Fruit fly (Drosophila melanogaster): ENCODE results near the gene tgo.

tgo gene

DNA sequence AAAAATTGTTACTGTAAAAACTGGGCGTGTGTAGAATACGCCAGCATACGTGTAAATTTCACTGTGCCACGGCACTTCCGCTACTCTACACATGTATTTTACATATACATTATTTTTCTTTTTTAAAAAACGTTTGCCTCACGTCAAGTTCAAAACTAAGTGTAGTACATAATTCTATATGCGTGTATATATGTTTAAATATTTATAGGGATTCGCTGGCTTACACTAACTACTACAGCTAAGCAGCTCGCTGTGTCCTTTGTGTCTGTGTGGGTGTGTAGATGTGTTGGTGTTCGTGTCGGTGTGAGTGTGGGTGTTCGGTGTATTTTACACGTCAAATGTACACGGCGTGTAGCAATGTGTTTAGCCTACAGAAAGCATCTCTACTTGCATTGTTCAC is 48.6 kb upstream of the tgo start:
- no peak for TF ChIP-seq gt (GFP tag; IDR thresholded peaks at IDR 0.05)
- TF ChIP-seq pros (GFP tag; optimal IDR thresholded peaks at IDR 0.05): no peak
- TF ChIP-seq usp (GFP tag; optimal IDR thresholded peaks at IDR 0.05): no peak
- no peak for TF ChIP-seq CkIIα-i1 (GFP tag; IDR thresholded peaks at IDR 0.05)
- no peak for TF ChIP-seq CG2712 (tag; optimal IDR thresholded peaks at IDR 0.05)
- TF ChIP-seq CG12155 (GFP tag; optimal IDR thresholded peaks at IDR 0.05): no peak
- TF ChIP-seq bcd (GFP tag; optimal IDR thresholded peaks at IDR 0.05): peak; percentile 23
- TF ChIP-seq CG4854 (GFP tag; optimal IDR thresholded peaks at IDR 0.05): no peak
- no peak for TF ChIP-seq hbn (GFP tag; IDR thresholded peaks at IDR 0.05; ENCODE audit: partially characterized antibody)
- peak; percentile 71; the same call in 2 of the 3 replicates for TF ChIP-seq CG6791 (GFP tag; IDR thresholded peaks at IDR 0.05; ENCODE audit: partially characterized antibody)
- peak; percentile 15; the same call in 1 of the 3 replicates for TF ChIP-seq Dbx (GFP tag; IDR thresholded peaks at IDR 0.05)
- no peak for TF ChIP-seq fd3F (GFP tag; optimal IDR thresholded peaks at IDR 0.05)
- TF ChIP-seq CG14050 (GFP tag; IDR thresholded peaks at IDR 0.05): no peak
- peak; percentile 71 for TF ChIP-seq CG16813 (GFP tag; IDR thresholded peaks at IDR 0.05; ENCODE audit: partially characterized antibody)
- no peak for TF ChIP-seq Gsc (GFP tag; IDR thresholded peaks at IDR 0.05)
- TF ChIP-seq CG6175 (GFP tag; IDR thresholded peaks at IDR 0.05): no peak
- TF ChIP-seq H15 (GFP tag; IDR thresholded peaks at IDR 0.05): no peak
- peak; percentile 69 for TF ChIP-seq Bgb (GFP tag; IDR thresholded peaks at IDR 0.05; ENCODE audit: partially characterized antibody)
- peak; percentile 78 for TF ChIP-seq Med (GFP tag)
- no peak for TF ChIP-seq CG8944 (GFP tag; optimal IDR thresholded peaks at IDR 0.05)
- TF ChIP-seq knrl (GFP tag; IDR thresholded peaks at IDR 0.05; ENCODE audit: partially characterized antibody): peak; percentile 72
- no peak for TF ChIP-seq lilli (GFP tag; optimal IDR thresholded peaks at IDR 0.05)
- peak; percentile 70; the same call in 1 of the 2 replicates for TF ChIP-seq amos (GFP tag; IDR thresholded peaks at IDR 0.05; ENCODE audit: partially characterized antibody)
- no peak for TF ChIP-seq Sry-δ (GFP tag; optimal IDR thresholded peaks at IDR 0.05)
- no peak for TF ChIP-seq CG4707 (GFP tag; optimal IDR thresholded peaks at IDR 0.05)
- TF ChIP-seq otp (GFP tag; IDR thresholded peaks at IDR 0.05): no peak
- TF ChIP-seq Drgx (GFP tag; IDR thresholded peaks at IDR 0.05): no peak
- TF ChIP-seq sim (GFP tag; IDR thresholded peaks at IDR 0.05): no peak
- no peak for TF ChIP-seq kay (GFP tag; optimal IDR thresholded peaks at IDR 0.05)
- TF ChIP-seq inv (GFP tag; IDR thresholded peaks at IDR 0.05; ENCODE audit: partially characterized antibody): 0 out of 2 replicates have a peak, but pooled peaks have one; percentile 42
- TF ChIP-seq CTCF (GFP tag; optimal IDR thresholded peaks at IDR 0.05): peak; percentile 55
- TF ChIP-seq az2 (GFP tag; optimal IDR thresholded peaks at IDR 0.05): no peak
- TF ChIP-seq CG2199 (GFP tag; IDR thresholded peaks at IDR 0.05): 0 out of 3 replicates have a peak, but pooled peaks have one; percentile 27
- TF ChIP-seq da (GFP tag; optimal IDR thresholded peaks at IDR 0.05): no peak
- TF ChIP-seq Pdp1 (GFP tag; optimal IDR thresholded peaks at IDR 0.05): no peak
- TF ChIP-seq hth (optimal IDR thresholded peaks at IDR 0.05): no peak
- peak; percentile 64; the same call in 1 of the 3 replicates for TF ChIP-seq Opbp (GFP tag; IDR thresholded peaks at IDR 0.05; ENCODE audit: partially characterized antibody)
- TF ChIP-seq Lhr (GFP tag; optimal IDR thresholded peaks at IDR 0.05): no peak
- no peak for TF ChIP-seq CG17186 (GFP tag; optimal IDR thresholded peaks at IDR 0.05)
- TF ChIP-seq Fer3 (tag; optimal IDR thresholded peaks at IDR 0.05): no peak
- TF ChIP-seq Hmx (GFP tag; optimal IDR thresholded peaks at IDR 0.05): no peak
- no peak for TF ChIP-seq CG10209 (GFP tag; optimal IDR thresholded peaks at IDR 0.05)
- no peak for TF ChIP-seq eyg (GFP tag; optimal IDR thresholded peaks at IDR 0.05)
- no peak for TF ChIP-seq CG4730 (GFP tag; IDR thresholded peaks at IDR 0.05)
- peak; percentile 54; the same call in 1 of the 2 replicates for TF ChIP-seq bbx (GFP tag; IDR thresholded peaks at IDR 0.05; ENCODE audit: partially characterized antibody)
- TF ChIP-seq CG4282 (GFP tag; optimal IDR thresholded peaks at IDR 0.05): no peak
- peak; percentile 53 for TF ChIP-seq cg (GFP tag; optimal IDR thresholded peaks at IDR 0.05)
- TF ChIP-seq CG11696 (GFP tag; IDR thresholded peaks at IDR 0.05): no peak
- no peak for TF ChIP-seq pita (GFP tag; optimal IDR thresholded peaks at IDR 0.05)
- no peak for TF ChIP-seq CG2678 (tag; optimal IDR thresholded peaks at IDR 0.05)
- TF ChIP-seq tgo (GFP tag; IDR thresholded peaks at IDR 0.05): 0 out of 3 replicates have a peak, but pooled peaks have one; percentile 15

All from whole organism, embryonic.